Worm (Caenorhabditis elegans) whole organism, mixed stage, embryonic: ENCODE measurements around the gene C50F4.12.
A peak's percentile ranks its signal among the peaks of the same experiment; 100 is the strongest.

Experiments
- M03D4.4 ChIP-seq: sonication (generic microtip); optimal IDR thresholded peaks from 2 replicates; lab custom pipeline; 2017; ENCODE audit warnings: mild to moderate bottlenecking, missing genetic modification characterization, missing compliant biosample characterization
- bed-3 ChIP-seq: fragments of 200-800 bp; sonication (Bioruptor generic); optimal IDR thresholded peaks from 3 replicates; lab custom pipeline; 2018; ENCODE audit warnings: mild to moderate bottlenecking, missing genetic modification characterization, moderate library complexity, missing compliant biosample characterization
- blmp-1 ChIP-seq: fragments of 150-350 bp; optimal IDR thresholded peaks from 2 replicates; lab custom pipeline; 2014; ENCODE audit warnings: missing biosample characterization, missing genetic modification characterization
- ceh-39 ChIP-seq: fragments of 150-350 bp; optimal IDR thresholded peaks from 2 replicates; lab custom pipeline; 2014; ENCODE audit warnings: missing biosample characterization, missing genetic modification characterization
- ces-1 ChIP-seq: fragments of 150-350 bp; optimal IDR thresholded peaks from 2 replicates; lab custom pipeline; 2014; ENCODE audit warnings: missing biosample characterization, missing genetic modification reagents, missing genetic modification characterization
- cnd-1 ChIP-seq: fragments of 200-800 bp; sonication (Bioruptor generic); optimal IDR thresholded peaks from 2 replicates; lab custom pipeline; 2018; ENCODE audit warnings: mild to moderate bottlenecking, missing genetic modification characterization, missing compliant biosample characterization
- drap-1 ChIP-seq: fragments of 200-800 bp; sonication (Bioruptor generic); optimal IDR thresholded peaks from 3 replicates; lab custom pipeline; 2018; ENCODE audit warnings: mild to moderate bottlenecking, missing genetic modification characterization, missing compliant biosample characterization
- elt-1 ChIP-seq: sonication (generic microtip); optimal IDR thresholded peaks from 2 replicates; lab custom pipeline; 2017; ENCODE audit warnings: missing genetic modification characterization, mild to moderate bottlenecking, missing compliant biosample characterization, antibody characterized with exemption, moderate library complexity, borderline replicate concordance; ENCODE audit not compliant: insufficient read depth
- flh-1 ChIP-seq: fragments of 200-800 bp; sonication (Bioruptor generic); optimal IDR thresholded peaks from 2 replicates; lab custom pipeline; 2018; ENCODE audit warnings: mild to moderate bottlenecking, missing genetic modification characterization, moderate library complexity, missing compliant biosample characterization
- ham-2 ChIP-seq: fragments of 200-800 bp; sonication (Bioruptor generic); optimal IDR thresholded peaks from 2 replicates; lab custom pipeline; 2018; ENCODE audit warnings: mild to moderate bottlenecking, missing genetic modification characterization, missing compliant biosample characterization
- hlh-1 ChIP-seq: fragments of 150-350 bp; optimal IDR thresholded peaks from 2 replicates; lab custom pipeline; 2014; ENCODE audit warnings: missing biosample characterization, missing genetic modification reagents, missing genetic modification characterization
- lin-13 ChIP-seq: fragments of 150-350 bp; optimal IDR thresholded peaks from 2 replicates; lab custom pipeline; 2014; ENCODE audit warnings: missing biosample characterization, missing genetic modification characterization
- lin-32 ChIP-seq: fragments of 200-800 bp; sonication (Bioruptor generic); optimal IDR thresholded peaks from 2 replicates; lab custom pipeline; 2018; ENCODE audit warnings: mild to moderate bottlenecking, missing genetic modification characterization, missing compliant biosample characterization
- lsy-2 ChIP-seq: fragments of 150-350 bp; optimal IDR thresholded peaks from 2 replicates; lab custom pipeline; 2014; ENCODE audit warnings: missing biosample characterization, missing genetic modification characterization
- mab-5 ChIP-seq: fragments of 150-350 bp; optimal IDR thresholded peaks from 2 replicates; lab custom pipeline; 2014; ENCODE audit warnings: missing biosample characterization, missing genetic modification characterization
- mep-1 ChIP-seq: fragments of 150-350 bp; optimal IDR thresholded peaks from 2 replicates; lab custom pipeline; 2017; ENCODE audit warnings: missing biosample characterization, missing genetic modification reagents, missing genetic modification characterization, inconsistent platforms
- mls-2 ChIP-seq: sonication (generic microtip); optimal IDR thresholded peaks from 2 replicates; lab custom pipeline; 2016; ENCODE audit warnings: mild to moderate bottlenecking, missing genetic modification characterization, moderate library complexity, missing compliant biosample characterization
- nhr-2 ChIP-seq: fragments of 150-350 bp; optimal IDR thresholded peaks from 2 replicates; lab custom pipeline; 2014; ENCODE audit warnings: missing biosample characterization, missing genetic modification characterization
- nhr-28 ChIP-seq: fragments of 150-350 bp; optimal IDR thresholded peaks from 2 replicates; lab custom pipeline; 2014; ENCODE audit warnings: missing biosample characterization, missing genetic modification characterization
- pha-4 ChIP-seq: fragments of 150-350 bp; optimal IDR thresholded peaks from 2 replicates; lab custom pipeline; 2018; ENCODE audit warnings: missing biosample characterization, missing genetic modification reagents, missing genetic modification characterization
- sem-2 ChIP-seq: fragments of 200-800 bp; sonication (Bioruptor generic); optimal IDR thresholded peaks from 2 replicates; lab custom pipeline; 2018; ENCODE audit warnings: mild to moderate bottlenecking, missing genetic modification characterization, missing compliant biosample characterization
- sptf-1 ChIP-seq: sonication (generic microtip); optimal IDR thresholded peaks from 2 replicates; lab custom pipeline; 2017; ENCODE audit warnings: mild to moderate bottlenecking, missing genetic modification characterization, moderate library complexity, missing compliant biosample characterization
- tbx-8 ChIP-seq: fragments of 200-800 bp; sonication (Bioruptor generic); optimal IDR thresholded peaks from 2 replicates; lab custom pipeline; 2018; ENCODE audit warnings: mild to moderate bottlenecking, missing genetic modification characterization, moderate library complexity, missing compliant biosample characterization
- unc-120 ChIP-seq: sonication (generic microtip); optimal IDR thresholded peaks from 2 replicates; lab custom pipeline; 2017; ENCODE audit warnings: missing genetic modification characterization, missing compliant biosample characterization; ENCODE audit not compliant: poor library complexity, severe bottlenecking
- unc-39 ChIP-seq: fragments of 150-350 bp; optimal IDR thresholded peaks from 2 replicates; lab custom pipeline; 2014; ENCODE audit warnings: missing biosample characterization, missing genetic modification characterization
- unc-62 ChIP-seq: fragments of 150-350 bp; optimal IDR thresholded peaks from 2 replicates; lab custom pipeline; 2014; ENCODE audit warnings: missing biosample characterization, missing genetic modification reagents, missing genetic modification characterization
- zip-8 ChIP-seq: fragments of 150-350 bp; optimal IDR thresholded peaks from 2 replicates; lab custom pipeline; 2014; ENCODE audit warnings: missing biosample characterization, missing genetic modification characterization

Gene C50F4.12

ce11 chrV:9516280-9516679 is 23.3 kb downstream of the C50F4.12 start:
- no peak for TF ChIP-seq sptf-1
- no peak for TF ChIP-seq ceh-39 (tag; lab: Kevin White, UChicago)
- TF ChIP-seq nhr-28 (tag; lab: Kevin White, UChicago): no peak
- TF ChIP-seq hlh-1 (tag; lab: Kevin White, UChicago): no peak
- TF ChIP-seq zip-8 (tag; lab: Kevin White, UChicago): no peak
- TF ChIP-seq unc-39 (tag; lab: Kevin White, UChicago): no peak
- TF ChIP-seq blmp-1 (tag; lab: Kevin White, UChicago): no peak
- TF ChIP-seq elt-1 (tag; lab: Kevin White, UChicago): no peak
- TF ChIP-seq drap-1 (GFP tag; lab: Kevin White, UChicago): no peak
- TF ChIP-seq mab-5: no peak
- TF ChIP-seq lsy-2 (tag; lab: Kevin White, UChicago): no peak
- TF ChIP-seq tbx-8 (GFP tag; lab: Kevin White, UChicago): no peak
- no peak for TF ChIP-seq cnd-1 (tag; lab: Kevin White, UChicago)
- no peak for TF ChIP-seq mls-2 (tag; lab: Kevin White, UChicago)
- TF ChIP-seq unc-120 (tag; lab: Kevin White, UChicago): no peak

- no peak for TF ChIP-seq unc-120 (tag; lab: Kevin White, UChicago)
- peak; percentile 48 for TF ChIP-seq mep-1 (tag; lab: Kevin White, UChicago)
Measured at ce11 chrV:9513590-9513989, 25.9 kb downstream of the C50F4.12 start, which contains the start of gene eif-2Bdelta. Gene eif-2Bdelta (plus strand): TSS chrV:9513824.

ce11 chrV:9509597-9509996 is 29.9 kb downstream of the C50F4.12 start:
- TF ChIP-seq unc-120 (tag; lab: Kevin White, UChicago) (no peak), lsy-2 (tag; lab: Kevin White, UChicago) (no peak), ces-1 (no peak), unc-39 (tag; lab: Kevin White, UChicago) (no peak), nhr-2 (no peak), lin-13 (tag; lab: Kevin White, UChicago) (no peak), ceh-39 (tag; lab: Kevin White, UChicago) (no peak), drap-1 (GFP tag; lab: Kevin White, UChicago) (no peak), elt-1 (tag; lab: Kevin White, UChicago) (no peak), unc-62 (no peak), nhr-28 (tag; lab: Kevin White, UChicago) (no peak), flh-1 (GFP tag; lab: Kevin White, UChicago) (no peak), bed-3 (no peak), ham-2 (GFP tag; lab: Kevin White, UChicago) (no peak)

- TF ChIP-seq nhr-28 (tag; lab: Kevin White, UChicago) (no peak), flh-1 (GFP tag; lab: Kevin White, UChicago) (no peak), elt-1 (tag; lab: Kevin White, UChicago) (no peak), unc-62 (no peak), bed-3 (no peak), unc-120 (tag; lab: Kevin White, UChicago) (no peak), lin-13 (tag; lab: Kevin White, UChicago) (no peak), M03D4.4 (no peak), sem-2 (no peak), ceh-39 (tag; lab: Kevin White, UChicago) (no peak), blmp-1 (tag; lab: Kevin White, UChicago) (no peak), pha-4 (tag; lab: Kevin White, UChicago) (no peak)
Measured at ce11 chrV:9507742-9508141, 31.8 kb downstream of the C50F4.12 start, which contains the start of gene acs-14. Gene acs-14 (plus strand): TSS chrV:9508132.

ce11 chrV:9506931-9507330 is 32.6 kb downstream of the C50F4.12 start:
- TF ChIP-seq lin-13 (tag; lab: Kevin White, UChicago) (no peak), cnd-1 (tag; lab: Kevin White, UChicago) (no peak), flh-1 (GFP tag; lab: Kevin White, UChicago) (no peak), lin-32 (GFP tag; lab: Kevin White, UChicago) (no peak), tbx-8 (GFP tag; lab: Kevin White, UChicago) (no peak), mab-5 (no peak)

- TF ChIP-seq tbx-8 (GFP tag; lab: Kevin White, UChicago): no peak
- no peak for TF ChIP-seq ces-1
Measured at ce11 chrV:9504474-9504960, 35.0 kb downstream of the C50F4.12 start, which contains the start of gene haao-1. Gene haao-1 (plus strand): TSS chrV:9504910.
